Worm (Caenorhabditis elegans) whole organism, L4 larva: Measurements from ENCODE around the gene irld-34.
"Not testable (repeated sequence)": the region's sequence is repeated elsewhere in the genome, so short reads cannot be mapped to it uniquely, and the experiment has no call there.

Experiments used
- D1046.2 ChIP-seq: fragments of 200-800 bp; sonication (Bioruptor generic); IDR thresholded peaks from 2 replicates; pipeline ENCODE4 v1.3.6; 2022; ENCODE audit warnings: missing genetic modification characterization, missing compliant biosample characterization
- F26F4.8 ChIP-seq: fragments of 200-800 bp; sonication (Bioruptor generic); conservative IDR thresholded peaks from 2 replicates; pipeline ENCODE4 v1.3.6; 2022; ENCODE audit warnings: missing genetic modification characterization, missing compliant biosample characterization
- F44E2.7 ChIP-seq: fragments of 200-800 bp; sonication (Bioruptor generic); IDR thresholded peaks from 2 replicates; pipeline ENCODE4 v2.1.2; 2022; ENCODE audit warnings: missing genetic modification characterization, missing compliant biosample characterization
- Y105C5A.15 ChIP-seq: fragments of 200-800 bp; sonication (Bioruptor generic); IDR thresholded peaks from 2 replicates; pipeline ENCODE4 v1.3.6; 2022; ENCODE audit warnings: missing genetic modification characterization, missing compliant biosample characterization
- Y48G9A.11 ChIP-seq: fragments of 200-800 bp; sonication (Bioruptor generic); IDR thresholded peaks from 2 replicates; pipeline ENCODE4 v1.3.6; 2022; ENCODE audit warnings: missing genetic modification reagents, missing genetic modification characterization, missing compliant biosample characterization
- aha-1 ChIP-seq: fragments of 150-350 bp; peaks from one replicate; lab custom pipeline; 2014; ENCODE audit warnings: missing biosample characterization, missing genetic modification characterization
- ama-1 ChIP-seq: fragments of 150-350 bp; optimal IDR thresholded peaks from 2 replicates; lab custom pipeline; 2014; ENCODE audit warnings: inconsistent platforms, mixed read lengths
- arid-1 ChIP-seq: fragments of 200-800 bp; sonication (Bioruptor generic); conservative IDR thresholded peaks from 2 replicates; pipeline ENCODE4 v1.3.6; 2022; ENCODE audit warnings: missing genetic modification reagents, missing genetic modification characterization, missing compliant biosample characterization
- ctbp-1 ChIP-seq: fragments of 200-800 bp; sonication (Bioruptor generic); IDR thresholded peaks from 2 replicates; pipeline ENCODE4 v1.3.6; 2022; ENCODE audit warnings: missing genetic modification reagents, missing genetic modification characterization, missing compliant biosample characterization
- daf-16 ChIP-seq, 3 experiments: sonication (generic microtip); optimal IDR thresholded peaks; 2 replicates each; lab custom pipeline; 2016 to 2017; ENCODE audit warnings: missing genetic modification characterization in 3 of 3, missing genetic modification reagents in 3 of 3, mild to moderate bottlenecking in 2 of 3, missing compliant biosample characterization in 2 of 3, missing biosample characterization in 1 of 3, moderate library complexity in 1 of 3
- daf-8 ChIP-seq: fragments of 200-800 bp; sonication (Bioruptor generic); IDR thresholded peaks from 2 replicates; pipeline ENCODE4 v1.3.6; 2022; ENCODE audit warnings: missing genetic modification characterization, missing compliant biosample characterization
- dmd-8 ChIP-seq: fragments of 200-800 bp; sonication (Bioruptor generic); IDR thresholded peaks from 2 replicates; pipeline ENCODE4 v1.3.6; 2022; ENCODE audit warnings: missing genetic modification characterization, missing compliant biosample characterization
- dmd-9 ChIP-seq: fragments of 200-800 bp; sonication (Bioruptor generic); IDR thresholded peaks from 2 replicates; pipeline ENCODE4 v1.3.6; 2022; ENCODE audit warnings: missing genetic modification reagents, missing genetic modification characterization, missing compliant biosample characterization
- dve-1 ChIP-seq: sonication (generic microtip); optimal IDR thresholded peaks from 2 replicates; lab custom pipeline; 2017; ENCODE audit warnings: antibody characterized with exemption, mild to moderate bottlenecking, missing genetic modification characterization, missing compliant biosample characterization; ENCODE audit not compliant: insufficient read depth
- egl-43 ChIP-seq: fragments of 200-800 bp; sonication (Bioruptor generic); IDR thresholded peaks from 2 replicates; pipeline ENCODE4 v1.3.6; 2022; ENCODE audit warnings: missing genetic modification reagents, missing genetic modification characterization, missing compliant biosample characterization
- hif-1 ChIP-seq, 2 experiments: sonication (generic microtip); optimal IDR thresholded peaks; 2 replicates each; lab custom pipeline; 2016 to 2017; ENCODE audit warnings: missing compliant biosample characterization in 2 of 2, missing genetic modification characterization in 2 of 2, missing genetic modification reagents in 2 of 2, missing genotype in 2 of 2, mild to moderate bottlenecking in 1 of 2
- hlh-30 ChIP-seq: sonication (generic microtip); optimal IDR thresholded peaks from 2 replicates; lab custom pipeline; 2017; ENCODE audit warnings: antibody characterized with exemption, mild to moderate bottlenecking, missing genetic modification characterization, missing compliant biosample characterization; ENCODE audit not compliant: insufficient read depth
- lim-7 ChIP-seq: fragments of 200-800 bp; sonication (Bioruptor generic); IDR thresholded peaks from 2 replicates; pipeline ENCODE4 v1.3.6; 2022; ENCODE audit warnings: missing genetic modification characterization, missing compliant biosample characterization
- lin-1 ChIP-seq: fragments of 200-800 bp; sonication (Bioruptor generic); IDR thresholded peaks from 2 replicates; pipeline ENCODE4 v1.3.6; 2022; ENCODE audit warnings: missing genetic modification reagents, missing genetic modification characterization, missing compliant biosample characterization
- lin-29 ChIP-seq: fragments of 200-800 bp; sonication (Bioruptor generic); IDR thresholded peaks from 2 replicates; pipeline ENCODE4 v1.3.6; 2022; ENCODE audit warnings: missing genetic modification reagents, missing genetic modification characterization, missing compliant biosample characterization
- lin-38 ChIP-seq: fragments of 200-800 bp; sonication (Bioruptor generic); IDR thresholded peaks from 2 replicates; pipeline ENCODE4 v1.3.6; 2022; ENCODE audit warnings: missing genetic modification reagents, missing genetic modification characterization, missing compliant biosample characterization
- lir-3 ChIP-seq: sonication (generic microtip); optimal IDR thresholded peaks from 2 replicates; lab custom pipeline; 2016; ENCODE audit warnings: mild to moderate bottlenecking, missing genetic modification characterization, missing compliant biosample characterization
- madf-9 ChIP-seq: fragments of 200-800 bp; sonication (Bioruptor generic); conservative IDR thresholded peaks from 2 replicates; pipeline ENCODE4 v1.3.6; 2022; ENCODE audit warnings: missing genetic modification reagents, missing genetic modification characterization, missing compliant biosample characterization
- mdt-29 ChIP-seq: fragments of 200-800 bp; sonication (Bioruptor generic); IDR thresholded peaks from 2 replicates; pipeline ENCODE4 v1.3.6; 2022; ENCODE audit warnings: missing genetic modification reagents, missing genetic modification characterization, missing compliant biosample characterization
- mep-1 ChIP-seq: fragments of 150-350 bp; sonication (generic microtip); optimal IDR thresholded peaks from 3 replicates; lab custom pipeline; 2014; ENCODE audit warnings: missing biosample characterization, missing genetic modification characterization
- mes-2 ChIP-seq: sonication (generic microtip); optimal IDR thresholded peaks from 2 replicates; lab custom pipeline; 2016; ENCODE audit warnings: missing genotype, mild to moderate bottlenecking, missing genetic modification characterization, missing compliant biosample characterization; ENCODE audit not compliant: poor library complexity, severe bottlenecking
- mxl-3 ChIP-seq: fragments of 200-800 bp; sonication (Bioruptor generic); optimal IDR thresholded peaks from 2 replicates; lab custom pipeline; 2018; ENCODE audit warnings: mild to moderate bottlenecking, missing genetic modification characterization, missing compliant biosample characterization
- nhr-10 ChIP-seq: fragments of 150-350 bp; optimal IDR thresholded peaks from 2 replicates; lab custom pipeline; 2014; ENCODE audit warnings: missing biosample characterization, missing genetic modification characterization
- nhr-111 ChIP-seq: fragments of 200-800 bp; sonication (Bioruptor generic); optimal IDR thresholded peaks from 2 replicates; lab custom pipeline; 2018; ENCODE audit warnings: mild to moderate bottlenecking, missing genetic modification characterization, missing compliant biosample characterization
- nhr-25 ChIP-seq: sonication (generic microtip); optimal IDR thresholded peaks from 2 replicates; lab custom pipeline; 2017; ENCODE audit warnings: missing genetic modification characterization, mild to moderate bottlenecking, missing compliant biosample characterization, antibody characterized with exemption, moderate library complexity, borderline replicate concordance; ENCODE audit not compliant: insufficient read depth
- nhr-42 ChIP-seq: fragments of 200-800 bp; sonication (Bioruptor generic); IDR thresholded peaks from 2 replicates; pipeline ENCODE4 v1.3.6; 2022; ENCODE audit warnings: missing genetic modification characterization, missing compliant biosample characterization
- pha-4 ChIP-seq, 2 experiments: fragments of 150-350 bp in 1 of 2; fragments of 200-800 bp in 1 of 2; sonication (Bioruptor generic) in 1 of 2; IDR thresholded peaks in 1 of 2; optimal IDR thresholded peaks in 1 of 2; 2 replicates each; pipeline versions ENCODE4 v1.3.6 to Lab custom; 2014 to 2022; ENCODE audit warnings: missing genetic modification characterization in 2 of 2, missing genetic modification reagents in 2 of 2, missing biosample characterization in 1 of 2, missing compliant biosample characterization in 1 of 2
- php-3 ChIP-seq: fragments of 200-800 bp; sonication (Bioruptor generic); IDR thresholded peaks from 2 replicates; pipeline ENCODE4 v1.3.6; 2022; ENCODE audit warnings: missing genetic modification reagents, missing genetic modification characterization, missing compliant biosample characterization
- set-16 ChIP-seq: fragments of 200-800 bp; sonication (Bioruptor generic); IDR thresholded peaks from 2 replicates; pipeline ENCODE4 v1.3.6; 2022; ENCODE audit warnings: missing genetic modification reagents, missing genetic modification characterization, missing compliant biosample characterization
- skn-1 ChIP-seq: fragments of 150-350 bp; optimal IDR thresholded peaks from 2 replicates; lab custom pipeline; 2014; ENCODE audit warnings: missing biosample characterization, missing genetic modification characterization
- tag-97 ChIP-seq: fragments of 200-800 bp; sonication (Bioruptor generic); IDR thresholded peaks from 2 replicates; pipeline ENCODE4 v1.3.6; 2022; ENCODE audit warnings: missing genetic modification characterization, missing compliant biosample characterization
- tra-1 ChIP-seq: fragments of 200-800 bp; sonication (Bioruptor generic); IDR thresholded peaks from 2 replicates; pipeline ENCODE4 v1.3.6; 2022; ENCODE audit warnings: missing genetic modification reagents, missing genetic modification characterization, missing compliant biosample characterization
- zfp-3 ChIP-seq: fragments of 200-800 bp; sonication (Bioruptor generic); conservative IDR thresholded peaks from 2 replicates; pipeline ENCODE4 v1.3.6; 2022; ENCODE audit warnings: missing genetic modification reagents, missing genetic modification characterization, missing compliant biosample characterization
- zip-11 ChIP-seq: fragments of 200-800 bp; sonication (Bioruptor generic); IDR thresholded peaks from 2 replicates; pipeline ENCODE4 v1.3.6; 2022; ENCODE audit warnings: missing genetic modification characterization, missing compliant biosample characterization

Gene irld-34

ce11 chrIII:9154766-9155165 lies at the start of gene irld-34:
Gene irld-34 (plus strand): TSS chrIII:9155066.
- TF ChIP-seq tag-97 = no peak
- TF ChIP-seq hif-1 (tag; optimal IDR thresholded peaks at IDR 0.05; lab: Kevin White, UChicago) = no peak
- TF ChIP-seq ama-1 (lab: Kevin White, UChicago) = no peak
- TF ChIP-seq Y48G9A.11 (GFP tag; lab: Robert Waterston, UW) = no peak
- no peak for TF ChIP-seq madf-9 (GFP tag; lab: Robert Waterston, UW)
- no peak for TF ChIP-seq lir-3 (tag; lab: Kevin White, UChicago)
- TF ChIP-seq tra-1 (GFP tag; lab: Robert Waterston, UW) = no peak
- no peak for TF ChIP-seq daf-8
- no peak for TF ChIP-seq skn-1 (tag; lab: Kevin White, UChicago)
- no peak for TF ChIP-seq mxl-3 (GFP tag; lab: Kevin White, UChicago)
- no peak for TF ChIP-seq lim-7 (GFP tag; lab: Robert Waterston, UW)
- TF ChIP-seq nhr-10 (tag; lab: Kevin White, UChicago) = no peak

DNA sequence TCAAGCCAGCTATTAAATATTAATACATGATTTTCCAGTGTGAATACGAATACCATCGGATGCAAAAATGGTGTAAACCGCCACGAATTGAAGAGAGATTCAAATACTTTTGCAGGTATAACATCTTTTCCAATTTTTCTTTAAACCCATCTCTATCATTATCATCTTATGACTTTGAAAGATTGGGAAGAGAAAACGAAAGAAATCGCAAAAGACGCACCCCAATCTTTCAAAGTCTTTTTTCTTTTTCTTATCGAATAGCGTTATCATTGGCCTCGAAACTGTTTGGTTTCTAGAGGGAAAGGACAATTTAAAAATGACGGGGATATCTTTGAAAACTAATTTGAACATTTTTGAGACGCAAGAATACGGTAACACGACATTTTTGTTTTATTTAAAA lies 49.2 kb upstream of the irld-34 start:
- TF ChIP-seq nhr-25 (tag; lab: Kevin White, UChicago) (no peak), hlh-30 (tag; lab: Kevin White, UChicago) (peak; percentile 9), dve-1 (tag; lab: Kevin White, UChicago) (peak; percentile 15)

- TF ChIP-seq dve-1 (tag; lab: Kevin White, UChicago) = no peak
- no peak for TF ChIP-seq lin-29
- no peak for TF ChIP-seq F44E2.7 (GFP tag; lab: Robert Waterston, UW)
Measured at ce11 chrIII:9109172-9109571, 45.7 kb upstream of the irld-34 start, which contains the start of gene cya-1. Gene cya-1 (minus strand): TSS chrIII:9109272.

- TF ChIP-seq nhr-111 (GFP tag; lab: Kevin White, UChicago) (no peak), zip-11 (GFP tag; lab: Robert Waterston, UW) (no peak)
Measured at ce11 chrIII:9109726-9110125, 45.1 kb upstream of the irld-34 start.

DNA sequence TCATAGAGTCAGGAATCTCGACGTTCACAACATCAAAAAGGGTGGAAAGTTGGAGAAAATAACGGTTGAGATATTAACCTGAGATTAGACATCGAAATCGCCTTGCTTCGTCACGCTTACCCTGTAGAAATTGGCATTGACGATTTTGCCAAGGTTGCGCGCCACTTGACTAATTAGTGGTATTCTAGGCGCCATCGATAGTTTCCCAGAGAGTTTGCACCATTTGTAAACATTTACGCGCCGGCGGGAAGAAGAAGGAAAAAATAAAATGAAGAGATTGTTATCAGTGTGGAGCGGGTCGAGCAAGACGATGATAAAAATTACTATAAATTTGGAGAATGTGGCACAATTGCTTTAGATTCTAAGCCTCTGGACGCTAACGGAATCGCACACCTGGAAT lies 44.6 kb upstream of the irld-34 start:
- TF ChIP-seq aha-1 (tag; lab: Kevin White, UChicago) = peak; percentile 31
- TF ChIP-seq mxl-3 (GFP tag; lab: Kevin White, UChicago) = no peak
- no peak for TF ChIP-seq daf-16 (GFP tag; optimal IDR thresholded peaks at IDR 0.05; lab: Kevin White, UChicago)
- TF ChIP-seq daf-16 (tag; optimal IDR thresholded peaks at IDR 0.05; lab: Kevin White, UChicago) = peak; percentile 37

DNA sequence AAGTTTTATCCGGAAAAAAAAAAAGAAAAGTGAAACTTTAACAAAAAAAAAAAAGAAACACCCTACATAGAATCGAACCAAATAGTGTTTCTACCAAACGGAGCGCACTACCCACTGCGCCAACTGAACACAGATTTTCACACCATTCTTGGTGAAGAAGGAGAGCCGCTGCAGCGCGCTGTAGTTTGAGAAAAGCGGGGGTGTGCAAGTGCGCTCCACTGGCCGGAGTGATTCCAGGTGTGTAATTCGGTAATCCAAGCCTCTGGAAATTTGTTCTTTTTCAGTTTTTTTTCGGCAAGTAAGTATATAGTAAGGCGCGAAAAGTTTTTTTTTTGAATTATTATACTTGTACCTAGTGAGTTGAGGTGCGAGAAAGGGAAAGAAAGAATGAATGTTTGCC lies 44.0 kb upstream of the irld-34 start:
- TF ChIP-seq F26F4.8 (GFP tag; lab: Robert Waterston, UW) (peak; percentile 77), set-16 (GFP tag; lab: Robert Waterston, UW) (peak; percentile 51), ctbp-1 (GFP tag; lab: Robert Waterston, UW) (peak; percentile 79), madf-9 (GFP tag; lab: Robert Waterston, UW) (0 out of 2 replicates have a peak, but pooled peaks have one; percentile 4), dmd-9 (GFP tag; lab: Robert Waterston, UW) (peak; percentile 52; the same call in 1 of the 2 replicates), lin-1 (GFP tag; lab: Robert Waterston, UW) (peak; percentile 79; the same call in 1 of the 2 replicates), Y48G9A.11 (GFP tag; lab: Robert Waterston, UW) (peak; percentile 57; the same call in 1 of the 2 replicates), egl-43 (peak; percentile 88), mes-2 (tag; lab: Kevin White, UChicago) (peak; percentile 18), arid-1 (GFP tag; lab: Robert Waterston, UW) (peak; percentile 77), D1046.2 (GFP tag; lab: Robert Waterston, UW) (peak; percentile 72; the same call in 1 of the 2 replicates), dmd-8 (GFP tag; lab: Robert Waterston, UW) (peak; percentile 92), pha-4 (GFP tag; IDR thresholded peaks at IDR 0.05; lab: Robert Waterston, UW) (peak; percentile 92), php-3 (GFP tag; lab: Robert Waterston, UW) (peak; percentile 50), mdt-29 (GFP tag; lab: Robert Waterston, UW) (peak; percentile 76), lin-38 (GFP tag; lab: Robert Waterston, UW) (peak; percentile 97), zfp-3 (0 out of 2 replicates have a peak, but pooled peaks have one; percentile 47), nhr-42 (GFP tag; lab: Robert Waterston, UW) (peak; percentile 78), Y105C5A.15 (GFP tag; lab: Robert Waterston, UW) (0 out of 2 replicates have a peak, but pooled peaks have one; percentile 27), lim-7 (GFP tag; lab: Robert Waterston, UW) (peak; percentile 89), mep-1 (tag; lab: Kevin White, UChicago) (peak; percentile 13)
- not testable (repeated sequence) for TF ChIP-seq pha-4 (tag; optimal IDR thresholded peaks at IDR 0.05; lab: Kevin White, UChicago)
